Worm (Caenorhabditis elegans): ENCODE results near the gene fip-2.

DNA sequence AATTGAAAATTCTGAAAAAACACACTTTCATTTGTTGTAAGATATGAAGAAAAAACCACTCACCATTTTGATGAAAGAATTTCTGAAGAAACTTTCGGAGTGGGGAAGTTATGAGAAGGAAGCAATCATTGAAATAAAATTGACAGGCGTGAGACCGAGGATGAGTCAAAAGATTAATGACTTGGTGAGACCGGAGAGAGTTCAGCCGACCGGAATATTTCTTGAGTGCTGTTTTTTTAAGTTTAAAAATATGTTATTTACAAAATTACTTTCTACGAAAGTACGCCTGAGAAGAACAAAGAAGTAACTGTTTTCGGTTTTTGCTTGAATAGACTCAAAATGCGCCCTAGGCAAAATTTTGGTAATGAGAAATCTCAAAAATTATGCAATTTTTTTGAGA lies 11.5 kb upstream of the fip-2 start, which contains the start of gene C25E10.10:
- TF ChIP-seq nhr-25 (tag; optimal IDR thresholded peaks at IDR 0.05) (no peak), ztf-11 (tag; optimal IDR thresholded peaks at IDR 0.05) (no peak), lin-13 (GFP tag; optimal IDR thresholded peaks at IDR 0.05) (no peak), egl-27 (tag; optimal IDR thresholded peaks at IDR 0.05) (no peak), ama-1 (optimal IDR thresholded peaks at IDR 0.05) (no peak), lsy-2 (tag; optimal IDR thresholded peaks at IDR 0.05) (no peak), elt-3 (tag; optimal IDR thresholded peaks at IDR 0.05) (no peak), alr-1 (tag; optimal IDR thresholded peaks at IDR 0.05) (no peak), nhr-237 (tag; optimal IDR thresholded peaks at IDR 0.05) (no peak), elt-1 (tag; optimal IDR thresholded peaks at IDR 0.05) (no peak), ceh-82 (tag; optimal IDR thresholded peaks at IDR 0.05) (no peak), blmp-1 (tag; optimal IDR thresholded peaks at IDR 0.05; ENCODE audit: insufficient read depth) (no peak)

Data from whole organism, L2 larva.